Fruit fly (Drosophila melanogaster) whole organism, embryonic: ENCODE results near the gene Larp7.

Experiments used
- CG2889 ChIP-seq: fragments of 200-800 bp; sonication (Bioruptor generic); IDR thresholded peaks from 3 replicates; pipeline ENCODE4 v1.3.6; 2022; ENCODE audit warnings: missing biosample characterization, missing genetic modification characterization
- Eip74EF ChIP-seq, 2 experiments: fragments of 200-800 bp in 1 of 2; fragments of >200 bp in 1 of 2; sonication (Bioruptor generic) in 1 of 2; optimal IDR thresholded peaks; 2 replicates each; lab custom pipeline; 2017 to 2019; ENCODE audit warnings: missing biosample characterization in 2 of 2, missing genetic modification characterization in 2 of 2, mild to moderate bottlenecking in 1 of 2, moderate library complexity in 1 of 2
- Nf-YB ChIP-seq: fragments of 200-800 bp; sonication (Bioruptor generic); optimal IDR thresholded peaks from 3 replicates; lab custom pipeline; 2019; ENCODE audit warnings: missing biosample characterization, mild to moderate bottlenecking, missing genetic modification characterization, moderate library complexity

dm6 chrX:9216572-9216971 lies 27.0 kb upstream of the Larp7 start, which contains the start of gene CG15369:
- TF ChIP-seq Eip74EF (GFP tag; optimal IDR thresholded peaks at IDR 0.05; lab: Kevin White, UChicago), result no peak
- no peak for TF ChIP-seq CG2889 (GFP tag; lab: Robert Waterston, UW)
- no peak for TF ChIP-seq Nf-YB (GFP tag; lab: Kevin White, UChicago)
